Fruit fly (Drosophila melanogaster) whole organism: Measurements from ENCODE around the gene CG16974.
"Not testable (repeated sequence)": the region's sequence is repeated elsewhere in the genome, so short reads cannot be mapped to it uniquely, and the experiment has no call there.

Experiments used
- CG8478 ChIP-seq: fragments of >200 bp; optimal IDR thresholded peaks from 2 replicates; lab custom pipeline; 2018; ENCODE audit warnings: inconsistent platforms
- Dll ChIP-seq: fragments of >200 bp; optimal IDR thresholded peaks from 2 replicates; lab custom pipeline; 2017
- EcR ChIP-seq, 2 experiments: fragments of >200 bp; optimal IDR thresholded peaks; 2 replicates each; lab custom pipeline; 2017; ENCODE audit warnings: missing biosample characterization in 2 of 2, missing genetic modification characterization in 2 of 2, missing genetic modification reagents in 2 of 2
- pan ChIP-seq: fragments of >200 bp; optimal IDR thresholded peaks from 2 replicates; lab custom pipeline; 2017
- psq ChIP-seq: fragments of >200 bp; optimal IDR thresholded peaks from 2 replicates; lab custom pipeline; 2017
- usp ChIP-seq: fragments of >200 bp; optimal IDR thresholded peaks from 2 replicates; lab custom pipeline; 2017; ENCODE audit warnings: missing biosample characterization, missing genetic modification characterization, mixed read lengths

The CG16974 gene

dm6 chr2L:13215010-13215409 lies 23.2 kb upstream of the CG16974 start, which contains the start of gene kek4:
Gene kek4, minus strand, starts transcription at chr2L:13215350.
- no peak for TF ChIP-seq psq
- no peak for TF ChIP-seq usp (GFP tag; lab: Kevin White, UChicago)
- no peak for TF ChIP-seq EcR (GFP tag; optimal IDR thresholded peaks at IDR 0.05; lab: Kevin White, UChicago)
- no peak for TF ChIP-seq CG8478 (lab: Kevin White, UChicago)
- TF ChIP-seq Dll (lab: Kevin White, UChicago) = no peak
- no peak for TF ChIP-seq pan (lab: Kevin White, UChicago)

- not testable (repeated sequence) for TF ChIP-seq psq; pan (lab: Kevin White, UChicago); usp (GFP tag; lab: Kevin White, UChicago)
These were observed 20.0 kb upstream of the CG16974 start, which contains the start of gene CG15482 for dm6 chr2L:13211764-13212265. Gene CG15482, minus strand, starts transcription at chr2L:13211814.

- no peak for TF ChIP-seq EcR (GFP tag; optimal IDR thresholded peaks at IDR 0.05; lab: Kevin White, UChicago)
- no peak for TF ChIP-seq Dll (lab: Kevin White, UChicago)
- TF ChIP-seq usp (GFP tag; lab: Kevin White, UChicago) = no peak
- TF ChIP-seq CG8478 (lab: Kevin White, UChicago) = no peak
- no peak for TF ChIP-seq pan (lab: Kevin White, UChicago)
- TF ChIP-seq psq = no peak
These were observed 15.2 kb upstream of the CG16974 start for dm6 chr2L:13206857-13207463.

dm6 chr2L:13206077-13206668 lies 14.4 kb upstream of the CG16974 start:
- TF ChIP-seq usp (GFP tag; lab: Kevin White, UChicago) (no peak), pan (lab: Kevin White, UChicago) (peak; percentile 22), CG8478 (lab: Kevin White, UChicago) (no peak), EcR (GFP tag; optimal IDR thresholded peaks at IDR 0.05; lab: Kevin White, UChicago) (peak in 1 of 2 experiments; percentile 82), psq (no peak), Dll (lab: Kevin White, UChicago) (no peak)

dm6 chr2L:13205256-13205655 lies 13.5 kb upstream of the CG16974 start:
- TF ChIP-seq usp (GFP tag; lab: Kevin White, UChicago) (no peak), Dll (lab: Kevin White, UChicago) (no peak), pan (lab: Kevin White, UChicago) (no peak), EcR (GFP tag; optimal IDR thresholded peaks at IDR 0.05; lab: Kevin White, UChicago) (no peak)

dm6 chr2L:13204151-13204550 lies 12.4 kb upstream of the CG16974 start:
- no peak for TF ChIP-seq usp (GFP tag; lab: Kevin White, UChicago)
- TF ChIP-seq CG8478 (lab: Kevin White, UChicago) = no peak
- TF ChIP-seq pan (lab: Kevin White, UChicago) = no peak
- no peak for TF ChIP-seq psq
- no peak for TF ChIP-seq EcR (GFP tag; optimal IDR thresholded peaks at IDR 0.05; lab: Kevin White, UChicago)
- TF ChIP-seq Dll (lab: Kevin White, UChicago) = no peak

- no peak for TF ChIP-seq CG8478 (lab: Kevin White, UChicago)
- TF ChIP-seq Dll (lab: Kevin White, UChicago) = no peak
- no peak for TF ChIP-seq psq
These were observed 11.8 kb upstream of the CG16974 start, which contains the start of gene Pect for dm6 chr2L:13203437-13204137. Gene Pect, plus strand, starts transcription at chr2L:13203762.

- TF ChIP-seq psq (no peak), pan (lab: Kevin White, UChicago) (no peak), usp (GFP tag; lab: Kevin White, UChicago) (no peak), CG8478 (lab: Kevin White, UChicago) (no peak), Dll (lab: Kevin White, UChicago) (no peak), EcR (GFP tag; optimal IDR thresholded peaks at IDR 0.05; lab: Kevin White, UChicago) (no peak)
These were observed 11.2 kb upstream of the CG16974 start, which contains the start of gene CG16972 for dm6 chr2L:13202960-13203436. Gene CG16972, minus strand, starts transcription at chr2L:13203295.

dm6 chr2L:13195822-13196221 lies 4.0 kb upstream of the CG16974 start:
- TF ChIP-seq CG8478 (lab: Kevin White, UChicago) (no peak), usp (GFP tag; lab: Kevin White, UChicago) (no peak)

- TF ChIP-seq CG8478 (lab: Kevin White, UChicago) (no peak), pan (lab: Kevin White, UChicago) (no peak), Dll (lab: Kevin White, UChicago) (no peak)
These were observed 614 bp downstream of the CG16974 start for dm6 chr2L:13191052-13191678.

dm6 chr2L:13190534-13190933 lies 1.2 kb downstream of the CG16974 start:
- no peak for TF ChIP-seq usp (GFP tag; lab: Kevin White, UChicago)
- TF ChIP-seq pan (lab: Kevin White, UChicago) = no peak
- TF ChIP-seq Dll (lab: Kevin White, UChicago) = no peak
- TF ChIP-seq EcR (GFP tag; optimal IDR thresholded peaks at IDR 0.05; lab: Kevin White, UChicago) = no peak
